Worm (Caenorhabditis elegans) whole organism, L4 larva: Measurements from ENCODE around the gene Y38E10A.17.

Experiments used
- R02D3.7 ChIP-seq: fragments of 150-350 bp; sonication (generic microtip); optimal IDR thresholded peaks from 3 replicates; lab custom pipeline; 2014; ENCODE audit warnings: missing biosample characterization, missing genetic modification characterization
- aha-1 ChIP-seq: fragments of 150-350 bp; peaks from one replicate; lab custom pipeline; 2014; ENCODE audit warnings: missing biosample characterization, missing genetic modification characterization
- ama-1 ChIP-seq: fragments of 150-350 bp; optimal IDR thresholded peaks from 2 replicates; lab custom pipeline; 2014; ENCODE audit warnings: inconsistent platforms, mixed read lengths
- ceh-62 ChIP-seq: sonication (generic microtip); optimal IDR thresholded peaks from 2 replicates; lab custom pipeline; 2017; ENCODE audit warnings: missing biosample characterization, missing genetic modification characterization
- fos-1 ChIP-seq: fragments of 150-350 bp; optimal IDR thresholded peaks from 2 replicates; lab custom pipeline; 2014; ENCODE audit warnings: missing biosample characterization, missing genetic modification characterization
- lin-39 ChIP-seq: fragments of 150-350 bp; optimal IDR thresholded peaks from 2 replicates; lab custom pipeline; 2014; ENCODE audit warnings: missing biosample characterization, missing genetic modification reagents, missing genetic modification characterization
- mdl-1 ChIP-seq, 2 experiments: fragments of 150-350 bp in 1 of 2; sonication (generic microtip) in 1 of 2; optimal IDR thresholded peaks; 2 replicates each; lab custom pipeline; 2014 to 2017; ENCODE audit warnings: missing biosample characterization in 2 of 2, missing genetic modification characterization in 2 of 2
- mep-1 ChIP-seq: fragments of 150-350 bp; sonication (generic microtip); optimal IDR thresholded peaks from 3 replicates; lab custom pipeline; 2014; ENCODE audit warnings: missing biosample characterization, missing genetic modification characterization
- nhr-28 ChIP-seq: fragments of 150-350 bp; optimal IDR thresholded peaks from 2 replicates; lab custom pipeline; 2014; ENCODE audit warnings: missing biosample characterization, missing genetic modification characterization
- pha-4 ChIP-seq, 2 experiments: fragments of 150-350 bp in 1 of 2; fragments of 200-800 bp in 1 of 2; sonication (Bioruptor generic) in 1 of 2; IDR thresholded peaks in 1 of 2; optimal IDR thresholded peaks in 1 of 2; 2 replicates each; pipeline versions ENCODE4 v1.3.6 to Lab custom; 2014 to 2022; ENCODE audit warnings: missing genetic modification characterization in 2 of 2, missing genetic modification reagents in 2 of 2, missing biosample characterization in 1 of 2, missing compliant biosample characterization in 1 of 2
- pqm-1 ChIP-seq: sonication (generic microtip); optimal IDR thresholded peaks from 2 replicates; lab custom pipeline; 2017; ENCODE audit warnings: missing biosample characterization, missing genetic modification characterization
- sdz-12 ChIP-seq: fragments of 200-800 bp; sonication (Bioruptor generic); optimal IDR thresholded peaks from 2 replicates; lab custom pipeline; 2018; ENCODE audit warnings: mild to moderate bottlenecking, missing genetic modification characterization, missing compliant biosample characterization

DNA sequence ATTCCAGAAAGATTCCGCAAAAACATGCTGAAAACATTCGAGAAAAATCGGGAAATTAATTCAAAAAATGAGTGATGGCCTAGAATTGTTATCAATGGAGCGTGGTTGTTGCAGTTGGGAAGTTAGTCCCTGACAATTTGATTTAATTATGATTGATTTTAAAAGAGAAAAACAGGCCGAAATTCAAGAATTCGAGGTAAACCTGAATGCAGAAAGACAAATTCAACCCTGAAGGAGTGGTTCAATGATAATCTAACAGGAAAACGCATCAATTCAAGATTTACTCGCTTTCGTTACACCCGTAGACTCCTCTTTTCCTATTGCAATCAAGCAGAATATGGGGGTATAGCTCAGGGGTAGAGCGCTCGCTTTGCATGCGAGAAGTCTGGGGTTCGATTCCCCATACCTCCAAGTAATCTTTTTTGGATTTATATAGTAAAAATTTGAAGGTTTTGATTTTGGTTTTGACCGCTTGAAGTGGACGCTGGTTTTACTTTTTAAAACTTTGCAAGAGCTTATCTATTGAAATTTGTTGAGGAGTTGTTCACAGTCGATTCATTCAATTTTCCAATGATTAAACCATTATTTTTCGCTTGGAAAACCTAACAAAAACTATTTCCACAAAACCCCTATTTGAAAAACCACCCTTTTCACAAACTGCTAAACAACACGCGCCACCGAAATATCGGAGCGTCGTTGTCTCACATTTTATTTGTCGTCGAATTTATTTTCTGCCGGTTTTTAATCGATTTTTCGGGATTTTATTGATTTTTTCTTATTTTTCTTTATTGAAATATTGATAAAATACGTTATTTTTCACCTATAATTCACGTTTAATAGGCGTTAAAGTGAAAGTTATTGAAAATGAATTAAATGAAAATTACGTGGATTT is 43.6 kb upstream of the Y38E10A.17 start:
- TF ChIP-seq R02D3.7 (tag; lab: Kevin White, UChicago) (peak; percentile 16), ama-1 (lab: Kevin White, UChicago) (no peak), sdz-12 (peak; percentile 64), fos-1 (tag; lab: Kevin White, UChicago) (no peak), mdl-1 (tag; optimal IDR thresholded peaks at IDR 0.05; lab: Kevin White, UChicago) (no peak), aha-1 (peak; percentile 58), lin-39 (no peak), ceh-62 (tag; lab: Kevin White, UChicago) (no peak), mep-1 (tag; lab: Kevin White, UChicago) (peak; percentile 69), nhr-28 (tag; lab: Kevin White, UChicago) (peak; percentile 26), pqm-1 (tag; lab: Kevin White, UChicago) (no peak), pha-4 (GFP tag; IDR thresholded peaks at IDR 0.05; lab: Robert Waterston, UW) (peak; percentile 75), pha-4 (tag; optimal IDR thresholded peaks at IDR 0.05; lab: Kevin White, UChicago) (no peak)
